Fruit fly (Drosophila melanogaster) S2 (cell line): ENCODE results near the gene Gorab.

Experiments used
- CG8478 ChIP-seq: fragments of >200 bp; optimal IDR thresholded peaks from 2 replicates; lab custom pipeline; 2018
- CTCF ChIP-seq, 2 experiments: fragments of >200 bp; optimal IDR thresholded peaks; 2 replicates each; lab custom pipeline; 2018

- no peak for TF ChIP-seq CG8478 (lab: Kevin White, UChicago)
- no peak for TF ChIP-seq CTCF (optimal IDR thresholded peaks at IDR 0.05; lab: Kevin White, UChicago)
Observed at dm6 chr3L:17404646-17405045, 24.0 kb downstream of the Gorab start.
